Worm (Caenorhabditis elegans): ENCODE results near the gene fipr-15.

The fipr-15 gene

ce11 chrIV:10858300-10859016, 21.9 kb upstream of the fipr-15 start, which contains the start of the genes T11G6.2 and hars-1 (continued):
- TF ChIP-seq xnd-1 (tag; optimal IDR thresholded peaks at IDR 0.05), result peak; percentile 93
- TF ChIP-seq F10E7.11 (tag; optimal IDR thresholded peaks at IDR 0.05), result no peak
- TF ChIP-seq pbrm-1 (GFP tag; IDR thresholded peaks at IDR 0.05), result 0 out of 2 replicates have a peak, but pooled peaks have one; percentile 18
- TF ChIP-seq Y67H2A.10 (GFP tag; conservative IDR thresholded peaks at IDR 0.05), result no peak
- TF ChIP-seq snpc-4 (GFP tag; optimal IDR thresholded peaks at IDR 0.05), result no peak
- peak in 1 of 4 experiments; percentile 21 for TF ChIP-seq snpc-4 (tag; optimal IDR thresholded peaks at IDR 0.05)

ce11 chrIV:10861102-10861501, 19.3 kb upstream of the fipr-15 start, which contains the start of gene rbm-22:
Gene rbm-22, plus strand, starts transcription at chrIV:10861402.
- TF ChIP-seq tbx-9 (tag; optimal IDR thresholded peaks at IDR 0.05; ENCODE audit: borderline replicate concordance) (no peak), efl-1 (GFP tag; optimal IDR thresholded peaks at IDR 0.05) (no peak), ztf-25 (GFP tag; IDR thresholded peaks at IDR 0.05) (no peak), C06A6.2 (GFP tag; conservative IDR thresholded peaks at IDR 0.05) (no peak)

DNA sequence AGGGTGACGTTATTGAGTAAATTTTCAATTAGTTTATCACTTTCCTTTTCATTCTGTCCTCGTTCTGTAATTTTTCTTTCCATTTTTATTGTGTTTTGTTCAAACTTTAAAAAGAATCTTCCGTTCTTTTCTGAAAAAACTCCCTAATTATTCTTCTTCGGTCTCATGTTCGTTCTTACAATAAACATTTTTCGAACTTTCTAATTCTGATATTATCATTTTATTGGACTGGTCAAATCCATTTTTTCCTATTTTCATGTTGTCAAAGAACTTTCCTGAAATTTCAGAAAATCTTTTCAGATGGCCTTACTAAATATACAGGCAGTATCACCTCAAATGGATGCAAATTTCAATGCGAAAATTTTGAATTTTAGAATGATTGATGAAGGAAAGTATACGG, 16.3 kb upstream of the fipr-15 start, which contains the start of gene nish-1:
nish-1 (plus strand) TSS at position 301 of the 400 bp plus-strand sequence.
- TF ChIP-seq attf-5 (GFP tag; optimal IDR thresholded peaks at IDR 0.05), result no peak
- TF ChIP-seq F57C9.4 (tag; optimal IDR thresholded peaks at IDR 0.05), result no peak

DNA sequence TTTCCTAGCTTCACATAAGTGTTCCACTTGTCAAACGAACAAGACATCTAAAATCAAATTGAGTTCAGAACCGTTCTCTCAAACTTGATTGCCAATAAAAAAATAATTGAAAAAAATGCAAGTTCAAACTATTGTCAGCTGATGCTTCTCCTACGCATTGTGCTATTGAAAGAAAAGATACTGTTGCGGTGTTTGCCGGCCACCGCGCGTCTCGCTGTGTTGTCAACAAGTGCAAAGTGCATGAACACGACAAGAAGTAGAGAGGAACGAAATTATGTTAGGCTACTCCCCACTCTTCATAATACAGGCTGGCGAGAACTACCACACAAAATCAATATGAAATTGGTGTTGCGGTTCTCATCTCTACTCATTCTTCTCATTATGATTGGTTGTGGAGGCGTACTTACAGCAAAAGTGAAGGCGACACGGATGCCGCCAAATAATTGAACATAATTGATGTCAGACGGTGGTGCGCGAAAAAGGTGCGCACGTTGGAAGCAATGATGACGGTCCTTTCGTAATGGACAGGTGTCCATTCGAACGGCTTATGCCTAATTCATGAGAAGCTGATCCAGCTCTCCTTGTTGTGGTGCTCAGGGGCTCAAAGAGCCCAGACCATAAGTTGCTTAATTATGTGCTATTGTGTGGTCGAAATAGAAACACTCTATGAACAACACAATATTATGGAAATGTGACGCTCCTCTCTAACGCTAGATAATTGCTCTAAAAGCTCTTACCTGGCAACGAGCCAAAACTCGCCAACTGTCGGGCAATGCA, 12.8 kb upstream of the fipr-15 start:
- TF ChIP-seq lir-1 (GFP tag; conservative IDR thresholded peaks at IDR 0.05) (no peak), F52B5.7 (tag; optimal IDR thresholded peaks at IDR 0.05) (no peak), F10E7.11 (tag; optimal IDR thresholded peaks at IDR 0.05) (no peak), hrde-1 (tag; optimal IDR thresholded peaks at IDR 0.05; ENCODE audit: borderline replicate concordance) (no peak), him-1 (tag; optimal IDR thresholded peaks at IDR 0.05) (no peak), C06A6.2 (GFP tag; conservative IDR thresholded peaks at IDR 0.05) (no peak), hsf-1 (GFP tag; IDR thresholded peaks at IDR 0.05) (no peak), nfyb-1 (GFP tag; IDR thresholded peaks at IDR 0.05) (no peak), chd-7 (tag; optimal IDR thresholded peaks at IDR 0.05) (no peak), nhr-120 (GFP tag; IDR thresholded peaks at IDR 0.05) (no peak), hlh-26 (GFP tag; conservative IDR thresholded peaks at IDR 0.05) (no peak), aptf-3 (GFP tag; IDR thresholded peaks at IDR 0.05) (no peak)

DNA sequence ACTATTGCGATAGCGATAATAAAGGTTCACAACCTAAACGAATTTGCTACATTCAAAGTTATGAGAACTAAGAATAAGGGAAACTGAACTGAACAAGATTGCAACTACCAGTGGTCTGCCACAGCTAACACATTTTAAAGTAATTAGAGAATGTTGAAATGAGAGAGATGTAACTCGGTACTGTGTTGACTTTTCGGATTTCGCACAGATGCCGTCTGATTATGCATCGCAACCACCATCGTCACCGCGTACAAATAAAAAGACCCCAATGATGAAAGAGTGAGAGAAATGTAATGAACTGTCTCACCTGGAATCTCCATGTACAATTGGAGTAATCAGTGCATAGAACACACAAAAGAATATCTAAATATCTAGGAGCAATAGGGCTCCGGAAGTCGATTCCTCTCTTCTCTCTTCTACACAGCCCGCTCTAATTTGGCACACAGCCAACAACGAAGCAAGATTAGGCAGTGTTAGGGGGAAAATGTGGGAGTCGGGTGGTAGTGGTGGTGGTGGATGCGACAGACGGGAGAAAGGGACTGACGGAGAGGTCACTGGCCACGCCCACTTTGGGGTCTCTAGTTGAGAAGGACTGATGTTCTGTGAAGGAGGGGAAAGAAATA, 11.6 kb upstream of the fipr-15 start, which contains the start of gene F13E9.11:
F13E9.11 (minus strand) TSS at position 507 of the 623 bp plus-strand sequence.
- TF ChIP-seq ceh-27 (GFP tag; optimal IDR thresholded peaks at IDR 0.05) (no peak), egl-44 (GFP tag; IDR thresholded peaks at IDR 0.05) (no peak), madf-6 (GFP tag; IDR thresholded peaks at IDR 0.05) (no peak), hlh-26 (GFP tag; conservative IDR thresholded peaks at IDR 0.05) (no peak), ets-4 (GFP tag; optimal IDR thresholded peaks at IDR 0.05) (no peak)

DNA sequence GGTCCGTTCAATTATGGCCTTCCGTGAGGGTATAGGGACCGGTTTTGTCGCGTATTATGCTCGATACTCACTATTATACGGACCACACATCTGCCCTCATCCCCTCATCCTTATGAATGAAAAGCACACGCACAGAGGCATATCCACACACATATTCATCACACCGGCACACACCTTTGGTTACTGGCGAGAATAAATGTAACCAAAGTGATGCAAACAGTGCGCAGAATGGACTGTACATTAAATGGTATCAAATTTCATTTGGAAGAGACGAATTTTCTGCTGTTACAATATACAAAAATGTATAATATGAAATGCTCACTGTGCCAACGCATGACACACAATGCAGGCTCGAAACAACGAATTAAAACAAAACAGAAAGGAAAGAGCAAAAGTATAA, 10.7 kb upstream of the fipr-15 start:
- no peak for TF ChIP-seq tlf-1 (GFP tag; optimal IDR thresholded peaks at IDR 0.05)
- TF ChIP-seq zim-3 (tag; optimal IDR thresholded peaks at IDR 0.05), result no peak
- TF ChIP-seq nhr-179 (tag; optimal IDR thresholded peaks at IDR 0.05), result no peak
- no peak for TF ChIP-seq nfya-2 (GFP tag; IDR thresholded peaks at IDR 0.05)
- TF ChIP-seq nhr-80 (tag; optimal IDR thresholded peaks at IDR 0.05), result no peak
- TF ChIP-seq B0261.1 (tag; optimal IDR thresholded peaks at IDR 0.05), result no peak
- TF ChIP-seq egl-44 (GFP tag; IDR thresholded peaks at IDR 0.05), result no peak
- TF ChIP-seq B0336.3 (GFP tag; IDR thresholded peaks at IDR 0.05), result no peak
- no peak for TF ChIP-seq rcor-1 (GFP tag; IDR thresholded peaks at IDR 0.05)
- no peak for TF ChIP-seq F23B12.7 (tag; optimal IDR thresholded peaks at IDR 0.05; ENCODE audit: insufficient read depth)
- no peak for TF ChIP-seq tbp1 (GFP tag; optimal IDR thresholded peaks at IDR 0.05)
- no peak for TF ChIP-seq repo-1 (tag; optimal IDR thresholded peaks at IDR 0.05)
- TF ChIP-seq Y53F4B.3 (GFP tag; IDR thresholded peaks at IDR 0.05), result no peak
